Worm (Caenorhabditis elegans) whole organism, early embryonic: ENCODE data around the gene F16F9.3.

ENCODE experiments used
- B0310.2 ChIP-seq: sonication (generic microtip); optimal IDR thresholded peaks from 2 replicates; lab custom pipeline; 2016; ENCODE audit warnings: mild to moderate bottlenecking, missing genetic modification characterization, missing compliant biosample characterization
- ama-1 ChIP-seq: fragments of 150-350 bp; optimal IDR thresholded peaks from 2 replicates; lab custom pipeline; 2014
- ceh-13 ChIP-seq: fragments of 200-800 bp; sonication (Bioruptor generic); optimal IDR thresholded peaks from 2 replicates; lab custom pipeline; 2018; ENCODE audit warnings: mild to moderate bottlenecking, missing genetic modification characterization, missing compliant biosample characterization
- ets-7 ChIP-seq: sonication (generic microtip); optimal IDR thresholded peaks from 2 replicates; lab custom pipeline; 2016; ENCODE audit warnings: missing genotype, missing genetic modification characterization, missing compliant biosample characterization
- sea-1 ChIP-seq: fragments of 200-800 bp; sonication (Bioruptor generic); conservative IDR thresholded peaks from 2 replicates; pipeline ENCODE4 v1.3.6; 2022; ENCODE audit warnings: missing genetic modification characterization, missing compliant biosample characterization
- tbx-37 ChIP-seq: fragments of 200-800 bp; sonication (Bioruptor generic); conservative IDR thresholded peaks from 2 replicates; pipeline ENCODE4 v1.3.6; 2022; ENCODE audit warnings: missing genetic modification reagents, missing genetic modification characterization, missing compliant biosample characterization

DNA sequence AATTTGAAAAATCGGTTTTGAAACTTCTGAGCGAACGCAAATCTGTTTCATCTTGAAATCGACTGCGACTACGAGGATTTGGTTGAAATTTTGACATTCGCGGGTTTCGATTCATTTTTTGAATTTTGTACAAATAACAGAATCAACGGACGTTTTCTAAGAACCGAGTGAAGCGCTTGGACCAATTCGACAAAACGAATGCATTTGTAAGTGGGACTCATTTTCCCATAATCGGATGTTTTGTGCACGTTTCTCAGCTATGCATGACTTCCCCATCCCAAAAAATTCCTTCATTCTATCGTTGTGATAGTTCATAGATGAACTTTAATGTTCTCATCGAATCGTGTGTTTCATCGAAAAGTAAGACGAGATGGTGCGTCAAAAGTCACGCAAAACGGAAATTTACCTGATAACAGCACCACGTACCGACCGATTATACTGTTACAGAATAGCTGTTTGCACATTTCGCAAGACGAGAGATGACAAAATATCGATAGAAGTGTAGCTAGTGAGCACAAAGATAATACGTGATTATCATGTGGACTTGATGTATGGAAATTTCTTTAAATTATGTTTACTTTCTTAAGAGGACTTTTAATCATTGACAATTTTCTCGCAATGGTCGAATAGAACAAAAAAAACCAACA is 12.8 kb downstream of the F16F9.3 start, which contains the start of gene mec-10:
- TF ChIP-seq B0310.2 (tag; lab: Kevin White, UChicago) (no peak), ama-1 (lab: Kevin White, UChicago) (no peak), ets-7 (tag; lab: Kevin White, UChicago) (no peak), tbx-37 (GFP tag; lab: Robert Waterston, UW) (no peak), ceh-13 (GFP tag; lab: Kevin White, UChicago) (no peak), sea-1 (GFP tag; lab: Robert Waterston, UW) (no peak)
